In the genomic region with DNA sequence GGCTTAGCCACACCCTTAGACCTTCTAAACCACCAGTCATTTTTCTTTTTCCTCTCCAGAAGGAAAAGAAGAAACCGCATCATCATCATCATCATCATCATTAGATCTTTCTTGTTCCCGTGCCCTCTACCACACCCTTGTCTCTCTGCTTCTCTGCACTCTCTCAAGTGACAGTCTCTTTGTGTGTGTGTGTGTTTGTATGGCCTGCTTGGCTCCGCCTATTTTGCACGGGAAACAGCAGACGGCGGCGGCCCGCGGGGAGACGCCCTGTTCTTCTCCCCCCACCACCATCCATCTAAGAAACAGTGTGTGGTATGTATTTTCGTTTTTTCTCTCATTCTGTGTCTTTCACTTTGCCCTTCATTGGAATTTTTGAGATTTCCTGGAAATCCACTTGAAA, we compare ENCODE assay signal across 4 worm cellular contexts.
TF ChIP-seq lines count a peak whose summit lies in the region.

No protein-coding gene starts in this region.

TF ChIP-seq in whole organism, L1 larva, 84 proteins besides CTCF, POLR2A, EP300 and RAD21 (continued from another document and continues in another):
- TF ChIP-seq ceh-90 (tag; optimal IDR thresholded peaks at IDR 0.05; lab: Kevin White, UChicago) (no peak), zip-4 (GFP tag; optimal IDR thresholded peaks at IDR 0.05; lab: Kevin White, UChicago) (no peak), nhr-47 (tag; optimal IDR thresholded peaks at IDR 0.05; lab: Kevin White, UChicago) (peak; percentile 61), mdl-1 (tag; optimal IDR thresholded peaks at IDR 0.05; lab: Kevin White, UChicago) (peak in 1 of 2 experiments; percentile 78), zag-1 (tag; optimal IDR thresholded peaks at IDR 0.05; lab: Kevin White, UChicago) (no peak), dpl-1 (GFP tag; optimal IDR thresholded peaks at IDR 0.05; lab: Kevin White, UChicago) (peak; percentile 39 to 58 (median 43)), unc-30 (tag; optimal IDR thresholded peaks at IDR 0.05; lab: Kevin White, UChicago) (no peak), jun-1 (tag; optimal IDR thresholded peaks at IDR 0.05; lab: Kevin White, UChicago) (peak; percentile 57), elt-3 (tag; optimal IDR thresholded peaks at IDR 0.05; lab: Kevin White, UChicago) (peak in 5 of 6 experiments; percentile 36 to 94 (median 58)), lin-14 (GFP tag; optimal IDR thresholded peaks at IDR 0.05; lab: Kevin White, UChicago) (peak; percentile 97), C34B4.2 (tag; optimal IDR thresholded peaks at IDR 0.05; lab: Kevin White, UChicago) (no peak), dsc-1 (tag; optimal IDR thresholded peaks at IDR 0.05; lab: Kevin White, UChicago) (no peak), sup-37 (GFP tag; optimal IDR thresholded peaks at IDR 0.05; lab: Kevin White, UChicago) (no peak), grh-1 (GFP tag; IDR thresholded peaks at IDR 0.05; lab: Robert Waterston, UW) (peak; percentile 73), fkh-8 (tag; optimal IDR thresholded peaks at IDR 0.05; lab: Kevin White, UChicago) (no peak), unc-62 (GFP tag; optimal IDR thresholded peaks at IDR 0.05; lab: Kevin White, UChicago) (no peak), pag-3 (tag; optimal IDR thresholded peaks at IDR 0.05; lab: Kevin White, UChicago; ENCODE audit: borderline replicate concordance, insufficient read depth) (no peak), egl-27 (tag; optimal IDR thresholded peaks at IDR 0.05; lab: Kevin White, UChicago) (peak in 1 of 2 experiments; percentile 41), pax-3 (tag; optimal IDR thresholded peaks at IDR 0.05; lab: Kevin White, UChicago) (no peak), alr-1 (tag; optimal IDR thresholded peaks at IDR 0.05; lab: Kevin White, UChicago; ENCODE audit: borderline replicate concordance) (no peak), xbp-1 (tag; optimal IDR thresholded peaks at IDR 0.05; lab: Kevin White, UChicago) (peak; percentile 46), lir-3 (tag; optimal IDR thresholded peaks at IDR 0.05; lab: Kevin White, UChicago; ENCODE audit: poor library complexity) (no peak), nhr-28 (tag; optimal IDR thresholded peaks at IDR 0.05; lab: Kevin White, UChicago) (no peak), vab-15 (tag; optimal IDR thresholded peaks at IDR 0.05; lab: Kevin White, UChicago) (peak; percentile 74), snu-23 (GFP tag; optimal IDR thresholded peaks at IDR 0.05; lab: Kevin White, UChicago) (peak; percentile 88), nhr-20 (tag; optimal IDR thresholded peaks at IDR 0.05; lab: Kevin White, UChicago) (peak; percentile 90), ceh-88 (GFP tag; IDR thresholded peaks at IDR 0.05; lab: Robert Waterston, UW) (no peak), nhr-12 (tag; optimal IDR thresholded peaks at IDR 0.05; lab: Kevin White, UChicago) (no peak), ama-1 (optimal IDR thresholded peaks at IDR 0.05; lab: Kevin White, UChicago) (no peak), unc-98 (GFP tag; IDR thresholded peaks at IDR 0.05; lab: Robert Waterston, UW) (no peak), lin-39 (tag; optimal IDR thresholded peaks at IDR 0.05; lab: Kevin White, UChicago) (peak; percentile 39), ets-5 (GFP tag; IDR thresholded peaks at IDR 0.05; lab: Robert Waterston, UW) (no peak)

TF ChIP-seq in whole organism, L2 larva, 48 proteins besides CTCF, POLR2A, EP300 and RAD21 (continued from another document):
- no peak for TF ChIP-seq dmd-4 (tag; optimal IDR thresholded peaks at IDR 0.05; lab: Kevin White, UChicago)
- no peak for TF ChIP-seq nhr-11 (tag; optimal IDR thresholded peaks at IDR 0.05; lab: Kevin White, UChicago)
- TF ChIP-seq peb-1 (tag; optimal IDR thresholded peaks at IDR 0.05; lab: Kevin White, UChicago), result no peak
- TF ChIP-seq nhr-237 (tag; optimal IDR thresholded peaks at IDR 0.05; lab: Kevin White, UChicago), result no peak
- TF ChIP-seq sma-9 (GFP tag; optimal IDR thresholded peaks at IDR 0.05; lab: Kevin White, UChicago), result peak; percentile 94
- no peak for TF ChIP-seq sma-9 (tag; optimal IDR thresholded peaks at IDR 0.05; lab: Kevin White, UChicago)
- no peak for TF ChIP-seq R02D3.7 (tag; optimal IDR thresholded peaks at IDR 0.05; lab: Kevin White, UChicago)

TF ChIP-seq in whole organism, L4 larva, 104 proteins besides CTCF, POLR2A, EP300 and RAD21 (continued from another document):
- TF ChIP-seq dve-1 (tag; optimal IDR thresholded peaks at IDR 0.05; lab: Kevin White, UChicago; ENCODE audit: insufficient read depth), result peak; percentile 75
- no peak for TF ChIP-seq ZK546.5 (tag; optimal IDR thresholded peaks at IDR 0.05; lab: Kevin White, UChicago)
- TF ChIP-seq nhr-48 (tag; optimal IDR thresholded peaks at IDR 0.05; lab: Kevin White, UChicago), result peak; percentile 77
- TF ChIP-seq spr-3 (GFP tag; optimal IDR thresholded peaks at IDR 0.05; lab: Kevin White, UChicago), result no peak
- TF ChIP-seq aly-2 (tag; optimal IDR thresholded peaks at IDR 0.05; lab: Kevin White, UChicago), result no peak
- TF ChIP-seq lin-39 (tag; optimal IDR thresholded peaks at IDR 0.05; lab: Kevin White, UChicago), result no peak
- no peak for TF ChIP-seq arid-1 (GFP tag; conservative IDR thresholded peaks at IDR 0.05; lab: Robert Waterston, UW)
- TF ChIP-seq zfp-2 (tag; optimal IDR thresholded peaks at IDR 0.05; lab: Kevin White, UChicago), result no peak
- no peak for TF ChIP-seq unc-130 (GFP tag; optimal IDR thresholded peaks at IDR 0.05; lab: Kevin White, UChicago)
- TF ChIP-seq cey-2 (tag; optimal IDR thresholded peaks at IDR 0.05; lab: Kevin White, UChicago; ENCODE audit: borderline replicate concordance, insufficient read depth), result peak; percentile 76
- TF ChIP-seq ceh-32 (tag; optimal IDR thresholded peaks at IDR 0.05; lab: Kevin White, UChicago; ENCODE audit: poor library complexity), result no peak
- peak; percentile 9; the same call in 1 of the 2 replicates for TF ChIP-seq ceh-20 (GFP tag; IDR thresholded peaks at IDR 0.05; lab: Robert Waterston, UW)
- peak; percentile 14 for TF ChIP-seq lin-13 (GFP tag; optimal IDR thresholded peaks at IDR 0.05; lab: Kevin White, UChicago)
- TF ChIP-seq ceh-44 (GFP tag; IDR thresholded peaks at IDR 0.05; lab: Robert Waterston, UW), result no peak
- TF ChIP-seq lir-3 (tag; optimal IDR thresholded peaks at IDR 0.05; lab: Kevin White, UChicago), result no peak
- TF ChIP-seq unc-62 (GFP tag; optimal IDR thresholded peaks at IDR 0.05 in 1 of 2; lab: Kevin White, UChicago), result no peak
- no peak for TF ChIP-seq unc-62 (tag; optimal IDR thresholded peaks at IDR 0.05; lab: Kevin White, UChicago)
- TF ChIP-seq duxl-1 (tag; optimal IDR thresholded peaks at IDR 0.05; lab: Kevin White, UChicago; ENCODE audit: poor library complexity), result no peak
- no peak for TF ChIP-seq snpc-1.2 (GFP tag; IDR thresholded peaks at IDR 0.05; lab: Robert Waterston, UW)
- no peak for TF ChIP-seq ztf-11 (tag; optimal IDR thresholded peaks at IDR 0.05; lab: Kevin White, UChicago)
- no peak for TF ChIP-seq D1046.2 (GFP tag; IDR thresholded peaks at IDR 0.05; lab: Robert Waterston, UW)
- TF ChIP-seq lin-15B (tag; optimal IDR thresholded peaks at IDR 0.05; lab: Kevin White, UChicago), result no peak
- TF ChIP-seq zfp-3 (GFP tag; conservative IDR thresholded peaks at IDR 0.05; lab: Robert Waterston, UW), result no peak
- peak; percentile 97 for TF ChIP-seq aha-1 (tag; lab: Kevin White, UChicago)
- peak; percentile 38 for TF ChIP-seq nhr-25 (tag; optimal IDR thresholded peaks at IDR 0.05; lab: Kevin White, UChicago; ENCODE audit: borderline replicate concordance, insufficient read depth)
- TF ChIP-seq mxl-2 (GFP tag; conservative IDR thresholded peaks at IDR 0.05; lab: Robert Waterston, UW), result no peak
- peak; percentile 71 for TF ChIP-seq tra-1 (GFP tag; IDR thresholded peaks at IDR 0.05; lab: Robert Waterston, UW)
- 0 out of 2 replicates have a peak, but pooled peaks have one; percentile 9 for TF ChIP-seq nhr-41 (GFP tag; IDR thresholded peaks at IDR 0.05; lab: Robert Waterston, UW)
- TF ChIP-seq Y75B8A.6 (GFP tag; IDR thresholded peaks at IDR 0.05; lab: Robert Waterston, UW), result no peak
- peak; percentile 49 for TF ChIP-seq spr-1 (tag; optimal IDR thresholded peaks at IDR 0.05; lab: Kevin White, UChicago)
- TF ChIP-seq F49E8.2 (tag; optimal IDR thresholded peaks at IDR 0.05; lab: Kevin White, UChicago; ENCODE audit: borderline replicate concordance), result no peak
- no peak for TF ChIP-seq R02D3.7 (tag; optimal IDR thresholded peaks at IDR 0.05; lab: Kevin White, UChicago)
- TF ChIP-seq dpl-1 (GFP tag; optimal IDR thresholded peaks at IDR 0.05; lab: Kevin White, UChicago), result peak; percentile 13
- TF ChIP-seq Y48G9A.11 (GFP tag; IDR thresholded peaks at IDR 0.05; lab: Robert Waterston, UW), result no peak
- TF ChIP-seq pha-4 (GFP tag; IDR thresholded peaks at IDR 0.05; lab: Robert Waterston, UW), result no peak
- TF ChIP-seq pha-4 (tag; optimal IDR thresholded peaks at IDR 0.05; lab: Kevin White, UChicago), result no peak
- TF ChIP-seq nhr-102 (tag; optimal IDR thresholded peaks at IDR 0.05; lab: Kevin White, UChicago), result peak; percentile 33
- TF ChIP-seq hlh-11 (tag; optimal IDR thresholded peaks at IDR 0.05; lab: Kevin White, UChicago), result peak; percentile 96
- no peak for TF ChIP-seq daf-8 (GFP tag; IDR thresholded peaks at IDR 0.05; lab: Robert Waterston, UW)
- peak; percentile 26 for TF ChIP-seq nhr-10 (tag; optimal IDR thresholded peaks at IDR 0.05; lab: Kevin White, UChicago)
- TF ChIP-seq jun-1 (tag; optimal IDR thresholded peaks at IDR 0.05; lab: Kevin White, UChicago), result no peak
- peak; percentile 31 for TF ChIP-seq nhr-6 (tag; optimal IDR thresholded peaks at IDR 0.05; lab: Kevin White, UChicago)
- no peak for TF ChIP-seq lin-38 (GFP tag; IDR thresholded peaks at IDR 0.05; lab: Robert Waterston, UW)
- no peak for TF ChIP-seq F10B5.3 (tag; optimal IDR thresholded peaks at IDR 0.05; lab: Kevin White, UChicago)
- no peak for TF ChIP-seq tag-97 (GFP tag; IDR thresholded peaks at IDR 0.05; lab: Robert Waterston, UW)

TF ChIP-seq in whole organism, young adult, 124 proteins besides CTCF, POLR2A, EP300 and RAD21 (continued from another document and continues in another):
- TF ChIP-seq ceh-58 (GFP tag; IDR thresholded peaks at IDR 0.05; lab: Robert Waterston, UW) (no peak), nhr-27 (tag; optimal IDR thresholded peaks at IDR 0.05; lab: Kevin White, UChicago) (no peak), nfya-1 (tag; optimal IDR thresholded peaks at IDR 0.05; lab: Kevin White, UChicago; ENCODE audit: borderline replicate concordance, insufficient read depth) (no peak), let-526 (GFP tag; IDR thresholded peaks at IDR 0.05; lab: Robert Waterston, UW) (no peak), T07F8.4 (tag; optimal IDR thresholded peaks at IDR 0.05; lab: Kevin White, UChicago) (no peak), repo-1 (tag; optimal IDR thresholded peaks at IDR 0.05; lab: Kevin White, UChicago) (no peak), sdz-38 (tag; optimal IDR thresholded peaks at IDR 0.05; lab: Kevin White, UChicago) (no peak), cebp-2 (GFP tag; IDR thresholded peaks at IDR 0.05; lab: Robert Waterston, UW) (no peak), ztf-28 (GFP tag; IDR thresholded peaks at IDR 0.05; lab: Robert Waterston, UW) (no peak), bed-1 (GFP tag; IDR thresholded peaks at IDR 0.05; lab: Robert Waterston, UW) (no peak), ztf-3 (GFP tag; optimal IDR thresholded peaks at IDR 0.05; lab: Kevin White, UChicago) (no peak), Y79H2A.3 (GFP tag; conservative IDR thresholded peaks at IDR 0.05; lab: Robert Waterston, UW) (no peak), unc-130 (GFP tag; optimal IDR thresholded peaks at IDR 0.05; lab: Kevin White, UChicago) (no peak), F55B11.4 (tag; optimal IDR thresholded peaks at IDR 0.05; lab: Kevin White, UChicago; ENCODE audit: borderline replicate concordance, insufficient read depth) (no peak), madf-10 (tag; optimal IDR thresholded peaks at IDR 0.05; lab: Kevin White, UChicago) (no peak), fkh-3 (tag; optimal IDR thresholded peaks at IDR 0.05; lab: Kevin White, UChicago) (no peak), efl-1 (GFP tag; optimal IDR thresholded peaks at IDR 0.05; lab: Kevin White, UChicago) (no peak), akir-1 (GFP tag; optimal IDR thresholded peaks at IDR 0.05; lab: Kevin White, UChicago) (no peak), snpc-1.1 (tag; optimal IDR thresholded peaks at IDR 0.05; lab: Kevin White, UChicago; ENCODE audit: insufficient read depth) (no peak), athp-1 (tag; optimal IDR thresholded peaks at IDR 0.05; lab: Kevin White, UChicago) (no peak), ztf-22 (GFP tag; optimal IDR thresholded peaks at IDR 0.05; lab: Kevin White, UChicago) (no peak), dpl-1 (GFP tag; optimal IDR thresholded peaks at IDR 0.05; lab: Kevin White, UChicago) (no peak), ccch-3 (GFP tag; optimal IDR thresholded peaks at IDR 0.05; lab: Kevin White, UChicago) (no peak), hmg-20 (GFP tag; IDR thresholded peaks at IDR 0.05; lab: Robert Waterston, UW) (no peak), zim-3 (tag; optimal IDR thresholded peaks at IDR 0.05; lab: Kevin White, UChicago) (no peak), F57A8.1 (GFP tag; optimal IDR thresholded peaks at IDR 0.05; lab: Kevin White, UChicago) (no peak), ztf-26 (tag; optimal IDR thresholded peaks at IDR 0.05; lab: Kevin White, UChicago) (peak; percentile 76), ceh-91 (GFP tag; IDR thresholded peaks at IDR 0.05; lab: Robert Waterston, UW) (no peak), attf-3 (GFP tag; conservative IDR thresholded peaks at IDR 0.05; lab: Robert Waterston, UW) (no peak), F10E7.11 (tag; optimal IDR thresholded peaks at IDR 0.05; lab: Kevin White, UChicago) (no peak), T26A5.8 (tag; optimal IDR thresholded peaks at IDR 0.05; lab: Kevin White, UChicago) (no peak), let-607 (tag; optimal IDR thresholded peaks at IDR 0.05; lab: Kevin White, UChicago) (no peak), egl-44 (GFP tag; IDR thresholded peaks at IDR 0.05; lab: Robert Waterston, UW) (no peak), rcor-1 (GFP tag; IDR thresholded peaks at IDR 0.05; lab: Robert Waterston, UW) (no peak), ceh-79 (tag; optimal IDR thresholded peaks at IDR 0.05; lab: Kevin White, UChicago) (no peak), xnd-1 (tag; optimal IDR thresholded peaks at IDR 0.05; lab: Kevin White, UChicago) (no peak), attf-6 (GFP tag; IDR thresholded peaks at IDR 0.05; lab: Robert Waterston, UW) (no peak), snpc-1.3 (tag; optimal IDR thresholded peaks at IDR 0.05; lab: Kevin White, UChicago; ENCODE audit: insufficient read depth) (no peak), snpc-4 (GFP tag; optimal IDR thresholded peaks at IDR 0.05; lab: Kevin White, UChicago) (no peak), snpc-4 (tag; optimal IDR thresholded peaks at IDR 0.05; lab: Kevin White, UChicago) (no peak), nhr-120 (GFP tag; IDR thresholded peaks at IDR 0.05; lab: Robert Waterston, UW) (no peak), chd-7 (tag; optimal IDR thresholded peaks at IDR 0.05; lab: Kevin White, UChicago) (peak; percentile 17), nhr-80 (tag; optimal IDR thresholded peaks at IDR 0.05; lab: Kevin White, UChicago) (peak; percentile 71), lin-26 (GFP tag; IDR thresholded peaks at IDR 0.05; lab: Robert Waterston, UW) (peak; percentile 72), ztf-25 (GFP tag; IDR thresholded peaks at IDR 0.05; lab: Robert Waterston, UW) (0 out of 2 replicates have a peak, but pooled peaks have one; percentile 46), zfh-2 (GFP tag; conservative IDR thresholded peaks at IDR 0.05; lab: Robert Waterston, UW) (peak; percentile 76), dpff-1 (tag; optimal IDR thresholded peaks at IDR 0.05; lab: Kevin White, UChicago) (no peak), atf-7 (tag; optimal IDR thresholded peaks at IDR 0.05; lab: Kevin White, UChicago) (no peak), ztf-6 (GFP tag; IDR thresholded peaks at IDR 0.05; lab: Robert Waterston, UW) (no peak), unc-62 (GFP tag; optimal IDR thresholded peaks at IDR 0.05; lab: Kevin White, UChicago) (no peak), F23B12.7 (tag; optimal IDR thresholded peaks at IDR 0.05; lab: Kevin White, UChicago; ENCODE audit: insufficient read depth) (no peak), him-1 (tag; optimal IDR thresholded peaks at IDR 0.05; lab: Kevin White, UChicago) (no peak), hlh-12 (tag; optimal IDR thresholded peaks at IDR 0.05; lab: Kevin White, UChicago) (no peak), lag-1 (GFP tag; IDR thresholded peaks at IDR 0.05; lab: Robert Waterston, UW) (no peak), lin-54 (GFP tag; optimal IDR thresholded peaks at IDR 0.05; lab: Kevin White, UChicago) (no peak), F49E8.2 (tag; optimal IDR thresholded peaks at IDR 0.05; lab: Kevin White, UChicago; ENCODE audit: insufficient read depth) (no peak), B0336.3 (GFP tag; IDR thresholded peaks at IDR 0.05; lab: Robert Waterston, UW) (no peak; the same call in 1 of the 2 replicates)
